Worm (Caenorhabditis elegans): ENCODE data around the gene Y55F3BR.10.

Y55F3BR.10 gene

DNA sequence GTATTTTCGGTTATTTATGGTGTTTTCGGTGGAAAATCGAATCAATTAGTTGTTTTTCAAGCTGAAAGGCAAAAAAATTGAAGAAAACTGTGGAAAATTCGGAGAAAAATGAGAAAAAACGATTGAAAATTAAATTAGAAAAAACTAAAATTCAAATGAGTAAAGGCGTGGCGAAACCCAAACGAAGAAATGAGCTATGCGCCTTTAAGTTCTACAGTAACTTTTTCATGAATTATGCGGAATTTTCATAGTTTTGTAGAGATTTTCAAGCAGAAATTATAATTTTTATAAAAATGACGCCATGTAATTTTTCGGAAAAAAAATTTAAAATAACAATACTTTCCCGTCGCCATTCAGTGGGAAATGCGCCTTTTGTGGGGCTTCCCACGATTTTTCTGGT is 2.5 kb upstream of the Y55F3BR.10 start:
- no peak for TF ChIP-seq lsy-2 (tag; optimal IDR thresholded peaks at IDR 0.05)
- no peak for TF ChIP-seq ztf-11 (tag; optimal IDR thresholded peaks at IDR 0.05)
- no peak for TF ChIP-seq mab-5 (tag; optimal IDR thresholded peaks at IDR 0.05)
- no peak for TF ChIP-seq nhr-76 (tag; optimal IDR thresholded peaks at IDR 0.05)

DNA sequence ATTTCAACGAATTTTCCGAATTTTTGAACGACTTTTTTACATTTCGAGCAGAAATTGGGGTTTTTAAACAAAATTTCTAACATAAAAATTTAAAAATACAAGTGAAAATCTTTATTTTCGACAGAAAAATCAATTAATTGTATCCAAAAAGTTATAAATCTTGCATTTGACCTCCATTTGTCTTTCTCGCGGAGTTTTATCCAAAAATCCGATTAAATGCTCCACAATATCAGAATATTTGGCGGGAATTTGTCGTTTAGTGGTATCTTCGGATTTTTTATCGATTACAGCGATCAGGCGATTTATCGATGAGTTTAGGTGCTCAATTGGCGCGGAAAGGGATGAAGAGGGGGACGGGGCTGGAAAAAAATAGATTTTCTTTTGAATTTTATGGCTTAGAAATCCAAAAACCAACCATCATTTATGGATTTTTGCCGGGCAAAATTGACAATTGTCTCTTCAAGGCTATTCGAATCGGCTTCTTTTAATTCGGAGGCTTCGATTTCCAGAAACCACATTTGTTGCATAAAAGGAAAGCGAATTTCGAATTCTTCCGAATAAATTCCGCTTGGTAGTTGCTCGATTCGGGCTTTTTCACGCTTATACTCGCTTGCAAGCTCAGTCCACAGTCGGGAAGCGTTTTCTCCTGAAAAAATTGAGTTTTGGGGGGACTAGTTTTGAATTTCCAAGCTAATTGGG is 1.8 kb upstream of the Y55F3BR.10 start:
- TF ChIP-seq elt-1 (tag; optimal IDR thresholded peaks at IDR 0.05; ENCODE audit: borderline replicate concordance, insufficient read depth), result no peak
- no peak for TF ChIP-seq ztf-11 (tag; optimal IDR thresholded peaks at IDR 0.05)
- no peak for TF ChIP-seq lsy-2 (tag; optimal IDR thresholded peaks at IDR 0.05)
- no peak for TF ChIP-seq nhr-12 (tag; optimal IDR thresholded peaks at IDR 0.05)
- TF ChIP-seq drap-1 (GFP tag; optimal IDR thresholded peaks at IDR 0.05), result no peak
- no peak for TF ChIP-seq cnd-1 (tag; optimal IDR thresholded peaks at IDR 0.05)
- no peak for TF ChIP-seq blmp-1 (tag; optimal IDR thresholded peaks at IDR 0.05)
- no peak for TF ChIP-seq unc-62 (GFP tag; optimal IDR thresholded peaks at IDR 0.05)
- no peak for TF ChIP-seq sem-2 (GFP tag; optimal IDR thresholded peaks at IDR 0.05)
- no peak for TF ChIP-seq nhr-237 (tag; optimal IDR thresholded peaks at IDR 0.05)
- TF ChIP-seq ces-1 (GFP tag; optimal IDR thresholded peaks at IDR 0.05), result no peak
- no peak for TF ChIP-seq unc-39 (tag; optimal IDR thresholded peaks at IDR 0.05)
- no peak for TF ChIP-seq ceh-39 (tag; optimal IDR thresholded peaks at IDR 0.05)
- TF ChIP-seq pha-4 (tag; optimal IDR thresholded peaks at IDR 0.05), result no peak
- no peak for TF ChIP-seq mab-5 (tag; optimal IDR thresholded peaks at IDR 0.05)
- TF ChIP-seq ceh-43 (GFP tag; optimal IDR thresholded peaks at IDR 0.05), result no peak
- TF ChIP-seq M03D4.4 (tag; optimal IDR thresholded peaks at IDR 0.05), result no peak
- TF ChIP-seq nhr-2 (tag; optimal IDR thresholded peaks at IDR 0.05), result no peak
- no peak for TF ChIP-seq flh-1 (GFP tag; optimal IDR thresholded peaks at IDR 0.05)
- TF ChIP-seq hlh-1 (tag; optimal IDR thresholded peaks at IDR 0.05), result no peak

DNA sequence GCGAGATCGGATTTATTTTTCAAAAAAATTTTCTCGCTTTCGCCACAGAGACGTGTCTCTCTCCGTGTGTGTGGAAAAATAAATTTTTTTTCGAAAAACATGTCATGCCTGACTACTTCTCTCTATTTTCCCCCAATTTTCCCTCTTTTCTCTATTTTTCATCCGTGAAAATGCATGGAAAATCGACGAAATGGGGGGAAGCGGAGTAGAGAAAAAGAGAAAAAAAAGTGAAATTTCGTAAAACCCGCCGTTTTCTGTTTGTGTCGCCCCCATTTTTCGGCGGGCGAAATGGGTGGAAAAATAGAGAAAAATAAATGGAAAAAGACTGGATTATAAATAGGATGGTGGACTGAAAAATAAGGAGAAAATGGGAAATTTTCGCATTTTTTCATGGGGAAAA is 1.3 kb downstream of the Y55F3BR.10 start:
- TF ChIP-seq sem-2 (GFP tag; optimal IDR thresholded peaks at IDR 0.05) (no peak), blmp-1 (tag; optimal IDR thresholded peaks at IDR 0.05) (peak; percentile 84), ztf-11 (tag; optimal IDR thresholded peaks at IDR 0.05) (no peak), ceh-39 (tag; optimal IDR thresholded peaks at IDR 0.05) (no peak), ces-1 (GFP tag; optimal IDR thresholded peaks at IDR 0.05) (peak; percentile 37), elt-3 (tag; optimal IDR thresholded peaks at IDR 0.05) (no peak)

DNA sequence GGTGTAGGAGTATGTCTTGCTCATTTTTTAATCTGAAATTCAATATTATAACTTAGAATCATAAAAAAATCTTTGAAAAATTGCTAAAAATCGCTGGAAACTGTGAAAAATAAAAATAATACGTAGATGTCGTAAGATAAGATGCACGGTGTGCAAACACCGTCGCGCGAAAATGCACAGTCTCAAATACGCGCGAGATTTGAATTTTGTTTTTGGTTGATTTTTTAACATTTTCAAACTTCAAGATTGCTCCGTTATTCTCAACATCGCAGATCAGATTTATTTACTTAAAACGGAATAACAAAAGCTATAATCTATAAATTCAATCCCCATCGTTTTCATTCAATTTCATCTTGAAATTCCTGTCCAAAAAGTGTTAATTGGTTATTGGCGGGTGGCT is 9.9 kb downstream of the Y55F3BR.10 start, which contains the start of gene Y55F3BR.6:
TSS of gene Y55F3BR.6 (minus strand) at position 32 of the 400 bp plus-strand sequence.
- no peak for TF ChIP-seq snpc-4 (tag; optimal IDR thresholded peaks at IDR 0.05)
- TF ChIP-seq mep-1 (tag; optimal IDR thresholded peaks at IDR 0.05), result no peak
- no peak for TF ChIP-seq elt-3 (tag; optimal IDR thresholded peaks at IDR 0.05)
- no peak for TF ChIP-seq pha-4 (tag; optimal IDR thresholded peaks at IDR 0.05)
- no peak for TF ChIP-seq nhr-28 (tag; optimal IDR thresholded peaks at IDR 0.05)
- no peak for TF ChIP-seq ceh-43 (GFP tag; optimal IDR thresholded peaks at IDR 0.05)

DNA sequence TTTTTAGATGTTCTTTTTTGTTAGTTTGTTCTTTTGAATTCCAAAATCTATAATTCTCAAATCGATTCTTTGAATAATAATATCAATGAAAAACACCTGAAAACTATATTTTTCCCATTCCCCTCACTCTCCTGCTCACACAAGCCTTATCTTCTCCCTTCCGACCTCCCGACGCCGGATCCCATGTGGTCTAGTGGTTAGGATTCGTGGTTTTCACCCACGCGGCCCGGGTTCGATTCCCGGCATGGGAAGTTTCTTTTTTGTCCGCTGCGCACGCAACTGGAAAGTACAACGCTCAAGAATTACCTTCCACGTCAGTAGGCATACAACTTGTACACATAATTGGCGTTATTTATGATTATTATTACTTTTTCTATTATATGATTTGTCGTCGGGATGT is 10.4 kb downstream of the Y55F3BR.10 start:
- no peak for TF ChIP-seq mab-5 (tag; optimal IDR thresholded peaks at IDR 0.05)
- TF ChIP-seq mls-2 (tag; optimal IDR thresholded peaks at IDR 0.05), result peak; percentile 47
- TF ChIP-seq tbx-8 (GFP tag; optimal IDR thresholded peaks at IDR 0.05), result no peak
- TF ChIP-seq ceh-39 (tag; optimal IDR thresholded peaks at IDR 0.05), result no peak
- peak; percentile 56 for TF ChIP-seq bed-3 (GFP tag; optimal IDR thresholded peaks at IDR 0.05)
- no peak for TF ChIP-seq unc-39 (tag; optimal IDR thresholded peaks at IDR 0.05)
- no peak for TF ChIP-seq pha-4 (tag; optimal IDR thresholded peaks at IDR 0.05)
- TF ChIP-seq ceh-43 (GFP tag; optimal IDR thresholded peaks at IDR 0.05), result peak; percentile 17
- TF ChIP-seq elt-3 (tag; optimal IDR thresholded peaks at IDR 0.05), result no peak
- TF ChIP-seq cnd-1 (tag; optimal IDR thresholded peaks at IDR 0.05), result peak; percentile 56
- no peak for TF ChIP-seq ces-1 (GFP tag; optimal IDR thresholded peaks at IDR 0.05)
- TF ChIP-seq nhr-2 (tag; optimal IDR thresholded peaks at IDR 0.05), result no peak
- peak; percentile 68 for TF ChIP-seq ceh-83 (GFP tag; optimal IDR thresholded peaks at IDR 0.05)
- peak; percentile 7 for TF ChIP-seq ham-2 (GFP tag; optimal IDR thresholded peaks at IDR 0.05)
- peak; percentile 64 for TF ChIP-seq M03D4.4 (tag; optimal IDR thresholded peaks at IDR 0.05)
- TF ChIP-seq sptf-1 (tag; optimal IDR thresholded peaks at IDR 0.05), result peak; percentile 82
- TF ChIP-seq snpc-4 (tag; optimal IDR thresholded peaks at IDR 0.05), result no peak
- TF ChIP-seq blmp-1 (tag; optimal IDR thresholded peaks at IDR 0.05), result no peak
- no peak for TF ChIP-seq zip-8 (tag; optimal IDR thresholded peaks at IDR 0.05)
- TF ChIP-seq sem-2 (GFP tag; optimal IDR thresholded peaks at IDR 0.05), result peak; percentile 60
- no peak for TF ChIP-seq nhr-237 (tag; optimal IDR thresholded peaks at IDR 0.05)
- TF ChIP-seq hlh-1 (tag; optimal IDR thresholded peaks at IDR 0.05), result peak; percentile 0
- TF ChIP-seq lin-13 (tag; optimal IDR thresholded peaks at IDR 0.05), result no peak
- no peak for TF ChIP-seq lsy-2 (tag; optimal IDR thresholded peaks at IDR 0.05)
- TF ChIP-seq lin-32 (GFP tag; optimal IDR thresholded peaks at IDR 0.05), result peak; percentile 53
- peak; percentile 68 for TF ChIP-seq drap-1 (GFP tag; optimal IDR thresholded peaks at IDR 0.05)
- TF ChIP-seq nhr-12 (tag; optimal IDR thresholded peaks at IDR 0.05), result no peak
- TF ChIP-seq unc-120 (tag; optimal IDR thresholded peaks at IDR 0.05; ENCODE audit: poor library complexity, severe bottlenecking), result peak; percentile 60
- TF ChIP-seq flh-1 (GFP tag; optimal IDR thresholded peaks at IDR 0.05), result peak; percentile 15
- TF ChIP-seq unc-62 (GFP tag; optimal IDR thresholded peaks at IDR 0.05), result no peak
- no peak for TF ChIP-seq nhr-76 (tag; optimal IDR thresholded peaks at IDR 0.05)
- TF ChIP-seq mep-1 (tag; optimal IDR thresholded peaks at IDR 0.05), result no peak
- TF ChIP-seq ztf-11 (tag; optimal IDR thresholded peaks at IDR 0.05), result no peak
- no peak for TF ChIP-seq elt-1 (tag; optimal IDR thresholded peaks at IDR 0.05; ENCODE audit: borderline replicate concordance, insufficient read depth)
- no peak for TF ChIP-seq nhr-28 (tag; optimal IDR thresholded peaks at IDR 0.05)

Data from whole organism, mixed stage, embryonic.